Worm (Caenorhabditis elegans) whole organism, L4 larva: Measurements from ENCODE around the gene srx-29.
"Not testable (repeated sequence)": the region's sequence is repeated elsewhere in the genome, so short reads cannot be mapped to it uniquely, and the experiment has no call there.

Experiments used
- F49E8.2 ChIP-seq: sonication (generic microtip); optimal IDR thresholded peaks from 2 replicates; lab custom pipeline; 2016; ENCODE audit warnings: missing compliant biosample characterization, mild to moderate bottlenecking, missing genetic modification characterization, borderline replicate concordance
- ceh-82 ChIP-seq: sonication (generic microtip); optimal IDR thresholded peaks from 2 replicates; lab custom pipeline; 2017; ENCODE audit warnings: missing biosample characterization, missing genetic modification characterization
- ces-1 ChIP-seq: fragments of 150-350 bp; sonication (generic microtip); optimal IDR thresholded peaks from 4 replicates; lab custom pipeline; 2014; ENCODE audit warnings: missing biosample characterization, missing genetic modification reagents, missing genetic modification characterization
- daf-12 ChIP-seq: fragments of 150-350 bp; optimal IDR thresholded peaks from 2 replicates; lab custom pipeline; 2014; ENCODE audit warnings: missing biosample characterization, missing genetic modification reagents, missing genetic modification characterization
- dve-1 ChIP-seq: sonication (generic microtip); optimal IDR thresholded peaks from 2 replicates; lab custom pipeline; 2017; ENCODE audit warnings: antibody characterized with exemption, mild to moderate bottlenecking, missing genetic modification characterization, missing compliant biosample characterization; ENCODE audit not compliant: insufficient read depth
- fos-1 ChIP-seq: fragments of 150-350 bp; optimal IDR thresholded peaks from 2 replicates; lab custom pipeline; 2014; ENCODE audit warnings: missing biosample characterization, missing genetic modification characterization
- jun-1 ChIP-seq: fragments of 150-350 bp; optimal IDR thresholded peaks from 2 replicates; lab custom pipeline; 2014; ENCODE audit warnings: missing biosample characterization, missing genetic modification reagents, missing genetic modification characterization
- madf-9 ChIP-seq: fragments of 200-800 bp; sonication (Bioruptor generic); conservative IDR thresholded peaks from 2 replicates; pipeline ENCODE4 v1.3.6; 2022; ENCODE audit warnings: missing genetic modification reagents, missing genetic modification characterization, missing compliant biosample characterization
- mxl-2 ChIP-seq: fragments of 200-800 bp; sonication (Bioruptor generic); conservative IDR thresholded peaks from 2 replicates; pipeline ENCODE4 v1.3.6; 2022; ENCODE audit warnings: missing genetic modification reagents, missing genetic modification characterization, missing compliant biosample characterization
- nhr-11 ChIP-seq: fragments of 150-350 bp; optimal IDR thresholded peaks from 2 replicates; lab custom pipeline; 2014; ENCODE audit warnings: missing biosample characterization, missing genetic modification characterization
- nhr-28 ChIP-seq: fragments of 150-350 bp; optimal IDR thresholded peaks from 2 replicates; lab custom pipeline; 2014; ENCODE audit warnings: missing biosample characterization, missing genetic modification characterization
- unc-62 ChIP-seq, 3 experiments: fragments of 150-350 bp in 1 of 3; sonication (generic microtip); optimal IDR thresholded peaks in 2 of 3; peaks in 1 of 3; 1 replicate in 1 of 3; 2 replicates in 2 of 3; lab custom pipeline; 2014 to 2017; ENCODE audit warnings: missing biosample characterization in 3 of 3, missing genetic modification characterization in 3 of 3, missing genetic modification reagents in 3 of 3, missing genotype in 1 of 3
- zag-1 ChIP-seq: fragments of 150-350 bp; optimal IDR thresholded peaks from 2 replicates; lab custom pipeline; 2014; ENCODE audit warnings: missing biosample characterization, missing genetic modification characterization

ce11 chrV:15670139-15670538, 27.9 kb downstream of the srx-29 start, which contains the start of gene K06B4.15:
- TF ChIP-seq jun-1 (tag; lab: Kevin White, UChicago); zag-1 (tag; lab: Kevin White, UChicago); F49E8.2 (tag; lab: Kevin White, UChicago); unc-62 (GFP tag; optimal IDR thresholded peaks at IDR 0.05 in 1 of 2; lab: Kevin White, UChicago); unc-62 (tag; optimal IDR thresholded peaks at IDR 0.05; lab: Kevin White, UChicago); daf-12 (tag; lab: Kevin White, UChicago); dve-1 (tag; lab: Kevin White, UChicago); ces-1 (GFP tag; lab: Kevin White, UChicago); fos-1 (tag; lab: Kevin White, UChicago); madf-9; nhr-11; ceh-82 (tag; lab: Kevin White, UChicago); mxl-2 (GFP tag; lab: Robert Waterston, UW); nhr-28 (tag; lab: Kevin White, UChicago): not testable (repeated sequence)
